Fruit fly (Drosophila melanogaster): ENCODE measurements around the gene CG32032.

CG32032 gene

dm6 chr3L:9057429-9058088 lies 35.3 kb upstream of the CG32032 start:
- TF ChIP-seq cnc (optimal IDR thresholded peaks at IDR 0.05) (no peak), kay (GFP tag; ENCODE audit: borderline replicate concordance) (peak; percentile 93), CG1620 (GFP tag; optimal IDR thresholded peaks at IDR 0.05) (peak; percentile 67), ovo (GFP tag; optimal IDR thresholded peaks at IDR 0.05) (peak; percentile 77), CG33017 (tag; optimal IDR thresholded peaks at IDR 0.05) (peak; percentile 98), Mnt (GFP tag; optimal IDR thresholded peaks at IDR 0.05) (peak; percentile 82), tj (GFP tag; optimal IDR thresholded peaks at IDR 0.05) (peak; percentile 77), cic (GFP tag; optimal IDR thresholded peaks at IDR 0.05) (peak; percentile 94), CG11617 (GFP tag; optimal IDR thresholded peaks at IDR 0.05) (peak; percentile 95), CG5204 (GFP tag; optimal IDR thresholded peaks at IDR 0.05) (peak; percentile 91), CG14711 (tag; optimal IDR thresholded peaks at IDR 0.05) (peak; percentile 93), toe (GFP tag; optimal IDR thresholded peaks at IDR 0.05) (peak; percentile 91), CG7045 (GFP tag; optimal IDR thresholded peaks at IDR 0.05) (peak; percentile 97), Clk (GFP tag; optimal IDR thresholded peaks at IDR 0.05) (peak; percentile 96), CG12768 (GFP tag; optimal IDR thresholded peaks at IDR 0.05) (peak; percentile 96), Crg-1 (GFP tag; optimal IDR thresholded peaks at IDR 0.05) (peak; percentile 83), bab1 (GFP tag; optimal IDR thresholded peaks at IDR 0.05) (peak; percentile 53), CG7101 (tag; optimal IDR thresholded peaks at IDR 0.05) (peak; percentile 97), Hr96 (GFP tag; optimal IDR thresholded peaks at IDR 0.05) (peak; percentile 80), pad (GFP tag; optimal IDR thresholded peaks at IDR 0.05) (peak; percentile 83)

DNA sequence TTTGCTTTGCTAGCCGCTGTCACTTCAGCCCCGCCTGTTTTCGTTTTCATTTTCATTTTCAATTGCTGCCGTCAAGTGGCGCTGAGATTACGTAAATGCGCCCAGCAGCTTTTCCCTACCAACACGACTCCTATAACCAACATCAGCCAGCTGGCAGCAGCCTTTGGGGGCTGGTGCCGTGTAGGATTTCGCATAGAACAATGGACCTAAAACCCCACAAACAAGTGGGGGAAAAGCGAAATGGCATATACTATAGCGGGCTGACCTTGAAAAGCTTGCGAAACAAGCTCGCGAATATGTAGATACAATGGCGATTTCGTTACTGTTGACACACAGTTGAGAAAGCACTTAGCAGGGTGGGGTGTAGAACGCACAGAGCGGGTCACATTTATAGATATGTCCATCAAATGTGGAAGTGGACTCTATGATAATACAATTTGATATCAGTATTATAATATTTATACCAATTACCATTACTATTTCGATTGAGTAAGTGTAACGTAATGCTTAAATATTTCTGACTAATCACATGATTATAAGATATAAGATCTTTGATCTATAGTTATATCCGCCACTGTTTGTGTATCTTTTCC lies 33.1 kb upstream of the CG32032 start:
- TF ChIP-seq Hr96 (GFP tag; optimal IDR thresholded peaks at IDR 0.05): peak; percentile 54
- TF ChIP-seq CG7045 (GFP tag; optimal IDR thresholded peaks at IDR 0.05): peak; percentile 40
- peak; percentile 47 for TF ChIP-seq cic (GFP tag; optimal IDR thresholded peaks at IDR 0.05)
- TF ChIP-seq CG7101 (tag; optimal IDR thresholded peaks at IDR 0.05): peak; percentile 57
- peak; percentile 58 for TF ChIP-seq ovo (GFP tag; optimal IDR thresholded peaks at IDR 0.05)
- TF ChIP-seq CG1620 (GFP tag; optimal IDR thresholded peaks at IDR 0.05): peak; percentile 25
- TF ChIP-seq CG5204 (GFP tag; optimal IDR thresholded peaks at IDR 0.05): peak; percentile 61
- TF ChIP-seq kay (GFP tag; ENCODE audit: borderline replicate concordance): no peak
- TF ChIP-seq cnc (optimal IDR thresholded peaks at IDR 0.05): no peak
- TF ChIP-seq Clk (GFP tag; optimal IDR thresholded peaks at IDR 0.05): peak; percentile 53
- peak; percentile 54 for TF ChIP-seq CG12768 (GFP tag; optimal IDR thresholded peaks at IDR 0.05)
- peak; percentile 54 for TF ChIP-seq Mnt (GFP tag; optimal IDR thresholded peaks at IDR 0.05)
- TF ChIP-seq Crg-1 (GFP tag; optimal IDR thresholded peaks at IDR 0.05): peak; percentile 44
- TF ChIP-seq tj (GFP tag; optimal IDR thresholded peaks at IDR 0.05): peak; percentile 5
- TF ChIP-seq toe (GFP tag; optimal IDR thresholded peaks at IDR 0.05): peak; percentile 20
- peak; percentile 81 for TF ChIP-seq CG33017 (tag; optimal IDR thresholded peaks at IDR 0.05)
- peak; percentile 31 for TF ChIP-seq pad (GFP tag; optimal IDR thresholded peaks at IDR 0.05)
- TF ChIP-seq CG14711 (tag; optimal IDR thresholded peaks at IDR 0.05): peak; percentile 54
- TF ChIP-seq bab1 (GFP tag; optimal IDR thresholded peaks at IDR 0.05): no peak
- TF ChIP-seq CG11617 (GFP tag; optimal IDR thresholded peaks at IDR 0.05): peak; percentile 35

- TF ChIP-seq tj (GFP tag; optimal IDR thresholded peaks at IDR 0.05): peak; percentile 85
- TF ChIP-seq CG11617 (GFP tag; optimal IDR thresholded peaks at IDR 0.05): no peak
These were observed 31.4 kb upstream of the CG32032 start for dm6 chr3L:9061449-9061848.

dm6 chr3L:9062816-9063215 lies 30.0 kb upstream of the CG32032 start:
- TF ChIP-seq Clk (GFP tag; optimal IDR thresholded peaks at IDR 0.05): no peak
- no peak for TF ChIP-seq CG7101 (tag; optimal IDR thresholded peaks at IDR 0.05)
- TF ChIP-seq CG14711 (tag; optimal IDR thresholded peaks at IDR 0.05): peak; percentile 6

dm6 chr3L:9063607-9064006 lies 29.2 kb upstream of the CG32032 start:
- TF ChIP-seq bab1 (GFP tag; optimal IDR thresholded peaks at IDR 0.05) (no peak), tj (GFP tag; optimal IDR thresholded peaks at IDR 0.05) (no peak), ovo (GFP tag; optimal IDR thresholded peaks at IDR 0.05) (no peak), Clk (GFP tag; optimal IDR thresholded peaks at IDR 0.05) (no peak), CG7101 (tag; optimal IDR thresholded peaks at IDR 0.05) (no peak), pad (GFP tag; optimal IDR thresholded peaks at IDR 0.05) (no peak), cic (GFP tag; optimal IDR thresholded peaks at IDR 0.05) (peak; percentile 65), CG33017 (tag; optimal IDR thresholded peaks at IDR 0.05) (no peak), cnc (optimal IDR thresholded peaks at IDR 0.05) (no peak), CG5204 (GFP tag; optimal IDR thresholded peaks at IDR 0.05) (no peak), CG12768 (GFP tag; optimal IDR thresholded peaks at IDR 0.05) (no peak), kay (GFP tag; ENCODE audit: borderline replicate concordance) (peak; percentile 69), toe (GFP tag; optimal IDR thresholded peaks at IDR 0.05) (no peak), CG14711 (tag; optimal IDR thresholded peaks at IDR 0.05) (no peak), CG11617 (GFP tag; optimal IDR thresholded peaks at IDR 0.05) (no peak), Mnt (GFP tag; optimal IDR thresholded peaks at IDR 0.05) (peak; percentile 53), CG1620 (GFP tag; optimal IDR thresholded peaks at IDR 0.05) (no peak), Hr96 (GFP tag; optimal IDR thresholded peaks at IDR 0.05) (no peak), Crg-1 (GFP tag; optimal IDR thresholded peaks at IDR 0.05) (no peak), CG7045 (GFP tag; optimal IDR thresholded peaks at IDR 0.05) (no peak)

DNA sequence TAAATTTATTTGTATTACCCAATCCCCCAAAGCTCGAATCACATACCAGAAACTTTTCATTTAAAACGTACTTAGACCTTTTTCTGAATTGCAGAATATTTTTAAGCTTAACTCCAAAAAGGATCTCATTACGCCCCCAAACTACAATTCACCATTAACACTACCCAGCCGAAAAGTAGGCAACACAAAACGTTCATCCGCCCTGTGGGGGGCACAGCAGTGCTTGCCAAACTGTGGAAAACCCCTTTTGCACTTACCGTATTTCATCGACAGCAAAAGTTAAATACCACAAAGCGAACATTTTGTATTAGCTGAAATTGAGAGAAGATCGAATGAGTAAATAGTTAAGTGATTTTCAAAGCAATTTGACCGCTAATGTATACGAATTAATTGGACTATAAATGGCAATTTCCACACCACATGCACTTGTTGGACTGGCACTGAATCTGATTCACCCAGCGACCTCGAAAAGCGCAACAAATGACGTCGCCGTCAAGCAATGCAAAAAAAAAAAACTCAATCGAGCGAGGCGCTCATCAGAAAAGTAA lies 28.6 kb upstream of the CG32032 start:
- TF ChIP-seq ovo (GFP tag; optimal IDR thresholded peaks at IDR 0.05) (no peak), pad (GFP tag; optimal IDR thresholded peaks at IDR 0.05) (no peak), tj (GFP tag; optimal IDR thresholded peaks at IDR 0.05) (no peak), cic (GFP tag; optimal IDR thresholded peaks at IDR 0.05) (no peak), kay (GFP tag; ENCODE audit: borderline replicate concordance) (peak; percentile 95), Mnt (GFP tag; optimal IDR thresholded peaks at IDR 0.05) (no peak), Crg-1 (GFP tag; optimal IDR thresholded peaks at IDR 0.05) (no peak)
